Worm (Caenorhabditis elegans) whole organism, L3 larva: Measurements from ENCODE around the gene ced-3.
A peak's percentile ranks its signal among the peaks of the same experiment; 100 is the strongest.

ENCODE experiments used
- R02D3.7 ChIP-seq: fragments of 150-350 bp; optimal IDR thresholded peaks from 2 replicates; lab custom pipeline; 2014; ENCODE audit warnings: missing biosample characterization, missing genetic modification characterization
- aly-2 ChIP-seq: fragments of 150-350 bp; optimal IDR thresholded peaks from 2 replicates; lab custom pipeline; 2014; ENCODE audit warnings: missing biosample characterization, missing genetic modification characterization
- ceh-82 ChIP-seq: fragments of 150-350 bp; optimal IDR thresholded peaks from 2 replicates; lab custom pipeline; 2014; ENCODE audit warnings: missing biosample characterization, missing genetic modification characterization
- ceh-9 ChIP-seq: sonication (generic microtip); optimal IDR thresholded peaks from 2 replicates; lab custom pipeline; 2018; ENCODE audit warnings: missing biosample characterization, missing genetic modification characterization
- egl-27 ChIP-seq: sonication (generic microtip); optimal IDR thresholded peaks from 4 replicates; lab custom pipeline; 2017; ENCODE audit warnings: missing biosample characterization, missing genetic modification reagents, missing genetic modification characterization
- elt-1 ChIP-seq: fragments of 150-350 bp; optimal IDR thresholded peaks from 2 replicates; lab custom pipeline; 2014; ENCODE audit warnings: missing biosample characterization, missing genetic modification characterization
- elt-3 ChIP-seq, 3 experiments: fragments of 150-350 bp in 1 of 3; sonication (generic microtip) in 2 of 3; optimal IDR thresholded peaks; 2 replicates in 2 of 3; 4 replicates in 1 of 3; lab custom pipeline; 2014 to 2017; ENCODE audit warnings: missing biosample characterization in 3 of 3, missing genetic modification characterization in 3 of 3
- eor-1 ChIP-seq, 2 experiments: fragments of 150-350 bp; optimal IDR thresholded peaks; 2 replicates each; lab custom pipeline; 2014 to 2018; ENCODE audit warnings: missing biosample characterization in 2 of 2, missing genetic modification characterization in 2 of 2
- fkh-10 ChIP-seq: sonication (generic microtip); optimal IDR thresholded peaks from 2 replicates; lab custom pipeline; 2017; ENCODE audit warnings: missing biosample characterization, missing genetic modification reagents, missing genetic modification characterization
- fkh-2 ChIP-seq: fragments of 150-350 bp; optimal IDR thresholded peaks from 2 replicates; lab custom pipeline; 2014; ENCODE audit warnings: missing biosample characterization, missing genetic modification reagents, missing genetic modification characterization
- hmg-11 ChIP-seq: sonication (generic microtip); optimal IDR thresholded peaks from 2 replicates; lab custom pipeline; 2016; ENCODE audit warnings: missing genetic modification characterization, missing compliant biosample characterization
- mml-1 ChIP-seq: fragments of 150-350 bp; sonication (generic microtip); optimal IDR thresholded peaks from 3 replicates; lab custom pipeline; 2014; ENCODE audit warnings: missing biosample characterization, missing genetic modification characterization
- nhr-12 ChIP-seq: fragments of 150-350 bp; optimal IDR thresholded peaks from 2 replicates; lab custom pipeline; 2014; ENCODE audit warnings: missing biosample characterization, missing genetic modification characterization
- nhr-67 ChIP-seq: fragments of 150-350 bp; optimal IDR thresholded peaks from 2 replicates; lab custom pipeline; 2014; ENCODE audit warnings: missing biosample characterization, missing genetic modification characterization
- nhr-76 ChIP-seq: fragments of 150-350 bp; sonication (generic microtip); optimal IDR thresholded peaks from 5 replicates; lab custom pipeline; 2014; ENCODE audit warnings: missing biosample characterization, missing genetic modification characterization
- pha-4 ChIP-seq: fragments of 150-350 bp; optimal IDR thresholded peaks from 2 replicates; lab custom pipeline; 2014; ENCODE audit warnings: missing biosample characterization, missing genetic modification reagents, missing genetic modification characterization
- pqm-1 ChIP-seq: fragments of 150-350 bp; optimal IDR thresholded peaks from 2 replicates; lab custom pipeline; 2017; ENCODE audit warnings: missing biosample characterization, missing genetic modification characterization, inconsistent platforms
- sea-2 ChIP-seq: fragments of 150-350 bp; sonication (generic microtip); optimal IDR thresholded peaks from 4 replicates; lab custom pipeline; 2014; ENCODE audit warnings: missing biosample characterization, missing genetic modification reagents, missing genetic modification characterization

Gene ced-3

ce11 chrIV:13154391-13155283, 49.3 kb downstream of the ced-3 start, which contains the start of the genes crld-1 and msh-5:
TSS of gene crld-1 (minus strand) at chrIV:13154441.
TSS of gene msh-5 (plus strand) at chrIV:13155233.
- TF ChIP-seq elt-1 (tag; lab: Kevin White, UChicago) (no peak), hmg-11 (tag; lab: Kevin White, UChicago) (peak; percentile 25), R02D3.7 (tag; lab: Kevin White, UChicago) (no peak)

DNA sequence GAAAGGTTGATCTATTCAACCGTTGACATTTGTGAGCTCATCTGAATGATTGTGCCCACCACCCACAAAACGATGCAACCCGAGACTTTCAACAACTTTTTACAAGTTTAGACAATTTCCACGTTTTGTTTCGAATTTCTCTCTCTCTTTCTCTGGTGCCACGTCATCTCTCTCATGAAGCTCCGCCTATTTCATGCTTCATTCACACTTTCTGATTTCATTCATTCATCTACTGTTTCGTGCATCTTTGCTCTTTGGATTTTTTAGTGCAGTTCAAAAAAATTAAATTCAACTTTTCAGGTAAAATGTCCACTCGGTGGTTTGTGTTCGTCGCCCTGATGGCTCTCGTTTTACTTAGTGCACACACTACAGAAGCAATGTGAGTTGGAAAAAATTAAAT, 54.7 kb downstream of the ced-3 start, which contains the start of gene nlp-79:
TSS of gene nlp-79 (plus strand) at position 301 of the 400 bp plus-strand sequence.
- TF ChIP-seq pqm-1 (tag; lab: Kevin White, UChicago) (no peak), mml-1 (tag; lab: Kevin White, UChicago) (no peak), ceh-9 (no peak), eor-1 (tag; optimal IDR thresholded peaks at IDR 0.05; lab: Kevin White, UChicago) (no peak), nhr-12 (tag; lab: Kevin White, UChicago) (no peak), pha-4 (tag; lab: Kevin White, UChicago) (no peak), nhr-76 (tag; lab: Kevin White, UChicago) (no peak), fkh-2 (tag; lab: Kevin White, UChicago) (no peak), R02D3.7 (tag; lab: Kevin White, UChicago) (no peak), aly-2 (no peak), egl-27 (tag; lab: Kevin White, UChicago) (no peak), ceh-82 (tag; lab: Kevin White, UChicago) (no peak), hmg-11 (tag; lab: Kevin White, UChicago) (no peak), sea-2 (GFP tag; lab: Kevin White, UChicago) (no peak), fkh-10 (GFP tag; lab: Kevin White, UChicago) (no peak), nhr-67 (tag; lab: Kevin White, UChicago) (no peak), elt-3 (tag; optimal IDR thresholded peaks at IDR 0.05; lab: Kevin White, UChicago) (no peak)
